Worm (Caenorhabditis elegans) whole organism, L2 larva: ENCODE measurements around the gene slc-5A12.

Experiments used
- F13H6.1 ChIP-seq: sonication (generic microtip); optimal IDR thresholded peaks from 2 replicates; lab custom pipeline; 2016; ENCODE audit warnings: missing genetic modification characterization, missing compliant biosample characterization
- ama-1 ChIP-seq: fragments of 150-350 bp; optimal IDR thresholded peaks from 2 replicates; lab custom pipeline; 2018; ENCODE audit warnings: inconsistent platforms
- egl-27 ChIP-seq: sonication (generic microtip); optimal IDR thresholded peaks from 3 replicates; lab custom pipeline; 2017; ENCODE audit warnings: missing biosample characterization, missing genetic modification reagents, missing genetic modification characterization
- fos-1 ChIP-seq: fragments of 150-350 bp; optimal IDR thresholded peaks from 2 replicates; lab custom pipeline; 2014; ENCODE audit warnings: missing biosample characterization, missing genetic modification characterization
- lin-13 ChIP-seq: fragments of 150-350 bp; optimal IDR thresholded peaks from 2 replicates; lab custom pipeline; 2014; ENCODE audit warnings: missing biosample characterization, missing genetic modification reagents, missing genetic modification characterization
- mbf-1 ChIP-seq: sonication (generic microtip); optimal IDR thresholded peaks from 2 replicates; lab custom pipeline; 2017; ENCODE audit warnings: missing biosample characterization, missing genetic modification characterization
- nhr-77 ChIP-seq: fragments of 150-350 bp; optimal IDR thresholded peaks from 2 replicates; lab custom pipeline; 2014; ENCODE audit warnings: missing biosample characterization, missing genetic modification characterization
- unc-55 ChIP-seq: fragments of 150-350 bp; sonication (generic microtip); optimal IDR thresholded peaks from 3 replicates; lab custom pipeline; 2014; ENCODE audit warnings: missing biosample characterization, missing genetic modification reagents, missing genetic modification characterization
- zag-1 ChIP-seq: fragments of 150-350 bp; optimal IDR thresholded peaks from 2 replicates; lab custom pipeline; 2014; ENCODE audit warnings: missing biosample characterization, missing genetic modification characterization

- no peak for TF ChIP-seq ama-1 (lab: Kevin White, UChicago)
- TF ChIP-seq nhr-77: no peak
- TF ChIP-seq zag-1 (tag; lab: Kevin White, UChicago): no peak
- TF ChIP-seq egl-27 (tag; lab: Kevin White, UChicago): no peak
- TF ChIP-seq lin-13 (GFP tag; lab: Kevin White, UChicago): no peak
- TF ChIP-seq F13H6.1 (tag; lab: Kevin White, UChicago): no peak
- no peak for TF ChIP-seq unc-55 (GFP tag; lab: Kevin White, UChicago)
- TF ChIP-seq mbf-1: no peak
- TF ChIP-seq fos-1 (tag; lab: Kevin White, UChicago): no peak
Measured at ce11 chrIV:11930572-11930971, 6.6 kb upstream of the slc-5A12 start, which contains the start of gene nhx-9.
